Fruit fly (Drosophila melanogaster) whole organism, embryonic: Measurements from ENCODE around the gene CG13965.

Experiments
- ATbp ChIP-seq: fragments of 200-800 bp; sonication (Bioruptor generic); optimal IDR thresholded peaks from 2 replicates; lab custom pipeline; 2017; ENCODE audit warnings: missing biosample characterization, mild to moderate bottlenecking, missing genetic modification characterization, missing genetic modification reagents
- Antp ChIP-seq: fragments of 200-800 bp; sonication (Bioruptor generic); optimal IDR thresholded peaks from 3 replicates; lab custom pipeline; 2016; ENCODE audit warnings: missing biosample characterization, missing genetic modification characterization
- Asciz ChIP-seq: fragments of 200-800 bp; sonication (Bioruptor generic); optimal IDR thresholded peaks from 2 replicates; lab custom pipeline; 2017; ENCODE audit warnings: missing biosample characterization, mild to moderate bottlenecking, missing genetic modification characterization, missing genetic modification reagents
- Blimp-1 ChIP-seq: fragments of 200-800 bp; sonication (Bioruptor generic); optimal IDR thresholded peaks from 3 replicates; lab custom pipeline; 2018; ENCODE audit warnings: missing biosample characterization, missing genetic modification characterization, mild to moderate bottlenecking, moderate library complexity, missing genetic modification reagents
- CG12071 ChIP-seq: fragments of 200-800 bp; sonication (Bioruptor generic); optimal IDR thresholded peaks from 3 replicates; lab custom pipeline; 2018; ENCODE audit warnings: missing biosample characterization, mild to moderate bottlenecking, missing genetic modification characterization
- CG12104 ChIP-seq: fragments of 200-800 bp; sonication (Bioruptor generic); optimal IDR thresholded peaks from 3 replicates; lab custom pipeline; 2016; ENCODE audit warnings: missing biosample characterization, missing genetic modification characterization
- CG12236 ChIP-seq: fragments of 200-800 bp; sonication (Bioruptor generic); optimal IDR thresholded peaks from 2 replicates; lab custom pipeline; 2016; ENCODE audit warnings: missing biosample characterization, missing genetic modification characterization
- CG14710 ChIP-seq: fragments of 200-800 bp; sonication (Bioruptor generic); optimal IDR thresholded peaks from 3 replicates; lab custom pipeline; 2019; ENCODE audit warnings: missing biosample characterization, mild to moderate bottlenecking, missing genetic modification characterization, moderate library complexity
- CG1529 ChIP-seq: fragments of 200-800 bp; sonication (Bioruptor generic); optimal IDR thresholded peaks from 3 replicates; lab custom pipeline; 2018; ENCODE audit warnings: missing biosample characterization, missing genetic modification characterization
- CG15696 ChIP-seq: fragments of 200-800 bp; sonication (Bioruptor generic); optimal IDR thresholded peaks from 2 replicates; lab custom pipeline; 2019; ENCODE audit warnings: missing biosample characterization, mild to moderate bottlenecking, missing genetic modification characterization, moderate library complexity
- CG1647 ChIP-seq: fragments of 200-800 bp; sonication (Bioruptor generic); optimal IDR thresholded peaks from 3 replicates; lab custom pipeline; 2016; ENCODE audit warnings: missing biosample characterization, missing genetic modification characterization
- CG17186 ChIP-seq: fragments of 200-800 bp; sonication (Bioruptor generic); optimal IDR thresholded peaks from 3 replicates; lab custom pipeline; 2017; ENCODE audit warnings: missing biosample characterization, missing genetic modification reagents, missing genetic modification characterization
- CG17361 ChIP-seq: fragments of 200-800 bp; sonication (Bioruptor generic); IDR thresholded peaks from 3 replicates; pipeline ENCODE4 v1.3.6; 2022; ENCODE audit warnings: missing biosample characterization, missing genetic modification characterization
- CG17568 ChIP-seq: fragments of 200-800 bp; sonication (Bioruptor generic); optimal IDR thresholded peaks from 2 replicates; lab custom pipeline; 2018; ENCODE audit warnings: missing biosample characterization, mild to moderate bottlenecking, missing genetic modification characterization, moderate library complexity
- CG17802 ChIP-seq: fragments of 200-800 bp; sonication (Bioruptor generic); optimal IDR thresholded peaks from 2 replicates; lab custom pipeline; 2018; ENCODE audit warnings: missing biosample characterization, mild to moderate bottlenecking, missing genetic modification characterization, moderate library complexity
- CG18599 ChIP-seq: fragments of 200-800 bp; sonication (Bioruptor generic); optimal IDR thresholded peaks from 3 replicates; lab custom pipeline; 2017; ENCODE audit warnings: missing biosample characterization, missing genetic modification characterization, mild to moderate bottlenecking, moderate library complexity, missing genetic modification reagents
- CG2875 ChIP-seq: fragments of 200-800 bp; sonication (Bioruptor generic); optimal IDR thresholded peaks from 2 replicates; lab custom pipeline; 2017; ENCODE audit warnings: missing biosample characterization, mild to moderate bottlenecking, missing genetic modification characterization, missing genetic modification reagents
- CG32767 ChIP-seq: fragments of 200-800 bp; sonication (Bioruptor generic); IDR thresholded peaks from 2 replicates; pipeline ENCODE4 v1.3.6; 2022; ENCODE audit warnings: missing biosample characterization, missing genetic modification characterization
- CG6813 ChIP-seq: fragments of 200-800 bp; sonication (Bioruptor generic); optimal IDR thresholded peaks from 2 replicates; lab custom pipeline; 2017; ENCODE audit warnings: missing biosample characterization, missing genetic modification characterization, mild to moderate bottlenecking, moderate library complexity, missing genetic modification reagents
- CG8290 ChIP-seq, 3 experiments: fragments of 200-800 bp; sonication (Bioruptor generic); optimal IDR thresholded peaks; 2 replicates each; lab custom pipeline; 2016 to 2019; ENCODE audit warnings: missing biosample characterization in 3 of 3, missing genetic modification characterization in 3 of 3, mild to moderate bottlenecking in 2 of 3, moderate library complexity in 1 of 3
- CTCF ChIP-seq: fragments of 200-800 bp; sonication (Bioruptor generic); optimal IDR thresholded peaks from 2 replicates; lab custom pipeline; 2017; ENCODE audit warnings: missing biosample characterization, mild to moderate bottlenecking, missing genetic modification characterization, moderate library complexity
- Dad ChIP-seq: fragments of 200-800 bp; sonication (Bioruptor generic); optimal IDR thresholded peaks from 3 replicates; lab custom pipeline; 2016; ENCODE audit warnings: missing biosample characterization, missing genetic modification characterization
- Dbx ChIP-seq: fragments of 200-800 bp; sonication (Bioruptor generic); IDR thresholded peaks from 3 replicates; pipeline ENCODE4 v1.3.6; 2022; ENCODE audit warnings: missing biosample characterization, missing genetic modification characterization
- Doc3 ChIP-seq: fragments of 200-800 bp; sonication (Bioruptor generic); IDR thresholded peaks from 3 replicates; pipeline ENCODE4 v1.3.6; 2022; ENCODE audit warnings: missing biosample characterization, missing genetic modification characterization; ENCODE audit not compliant: partially characterized antibody
- Dref ChIP-seq: fragments of 200-800 bp; sonication (Bioruptor generic); IDR thresholded peaks from 2 replicates; pipeline ENCODE4 v1.3.6; 2022; ENCODE audit warnings: missing biosample characterization, missing genetic modification characterization
- Elba2 ChIP-seq: fragments of 200-800 bp; sonication (Bioruptor generic); optimal IDR thresholded peaks from 3 replicates; lab custom pipeline; 2016; ENCODE audit warnings: missing biosample characterization, missing genetic modification characterization
- GATAe ChIP-seq: fragments of 200-800 bp; sonication (Bioruptor generic); conservative IDR thresholded peaks from 2 replicates; pipeline ENCODE4 v1.3.6; 2022; ENCODE audit warnings: missing biosample characterization, missing genetic modification characterization
- Gug ChIP-seq: fragments of 200-800 bp; sonication (Bioruptor generic); IDR thresholded peaks from 4 replicates; pipeline ENCODE4 v1.3.6; 2022; ENCODE audit warnings: missing biosample characterization, missing genetic modification characterization
- MTF-1 ChIP-seq: fragments of 200-800 bp; sonication (Bioruptor generic); optimal IDR thresholded peaks from 2 replicates; lab custom pipeline; 2018; ENCODE audit warnings: missing biosample characterization, mild to moderate bottlenecking, missing genetic modification characterization, borderline replicate concordance
- PHDP ChIP-seq: fragments of 200-800 bp; sonication (Bioruptor generic); optimal IDR thresholded peaks from 3 replicates; lab custom pipeline; 2018; ENCODE audit warnings: missing biosample characterization, mild to moderate bottlenecking, missing genetic modification characterization, moderate library complexity
- Six4 ChIP-seq: fragments of 200-800 bp; sonication (Bioruptor generic); optimal IDR thresholded peaks from 2 replicates; lab custom pipeline; 2016; ENCODE audit warnings: missing biosample characterization, missing genetic modification characterization
- abd-A ChIP-seq: fragments of 200-800 bp; sonication (Bioruptor generic); optimal IDR thresholded peaks from 3 replicates; lab custom pipeline; 2019; ENCODE audit warnings: missing biosample characterization, mild to moderate bottlenecking, missing genetic modification characterization, moderate library complexity
- ap ChIP-seq: fragments of 200-800 bp; sonication (Bioruptor generic); IDR thresholded peaks from 2 replicates; pipeline ENCODE4 v1.3.6; 2022; ENCODE audit warnings: missing biosample characterization, missing genetic modification characterization
- ara ChIP-seq: fragments of 200-800 bp; sonication (Bioruptor generic); IDR thresholded peaks from 2 replicates; pipeline ENCODE4 v1.3.6; 2022; ENCODE audit warnings: missing biosample characterization, missing genetic modification characterization
- bowl ChIP-seq: fragments of 200-800 bp; sonication (Bioruptor generic); IDR thresholded peaks from 2 replicates; pipeline ENCODE4 v1.3.6; 2022; ENCODE audit warnings: missing biosample characterization, missing genetic modification characterization
- bsh ChIP-seq, 2 experiments: fragments of 200-800 bp; sonication (Bioruptor generic); optimal IDR thresholded peaks; 2 replicates each; lab custom pipeline; 2017 to 2018; ENCODE audit warnings: mild to moderate bottlenecking in 2 of 2, missing biosample characterization in 2 of 2, missing genetic modification characterization in 2 of 2, moderate library complexity in 1 of 2
- ci ChIP-seq: fragments of 200-800 bp; sonication (Bioruptor generic); IDR thresholded peaks from 3 replicates; pipeline ENCODE4 v1.3.6; 2022; ENCODE audit warnings: missing biosample characterization, missing genetic modification characterization
- crp ChIP-seq, 2 experiments: fragments of 200-800 bp; sonication (Bioruptor generic); optimal IDR thresholded peaks; 2 replicates in 1 of 2; 3 replicates in 1 of 2; lab custom pipeline; 2017; ENCODE audit warnings: missing biosample characterization in 2 of 2, missing genetic modification characterization in 2 of 2, mild to moderate bottlenecking in 1 of 2, moderate library complexity in 1 of 2
- ems ChIP-seq: fragments of 200-800 bp; sonication (Bioruptor generic); optimal IDR thresholded peaks from 3 replicates; lab custom pipeline; 2016; ENCODE audit warnings: missing biosample characterization, missing genetic modification characterization
- eve ChIP-seq, 2 experiments: fragments of >200 bp; optimal IDR thresholded peaks; 2 replicates each; lab custom pipeline; 2017; ENCODE audit warnings: missing biosample characterization in 2 of 2, missing genetic modification characterization in 2 of 2
- eyg ChIP-seq: fragments of 200-800 bp; sonication (Bioruptor generic); optimal IDR thresholded peaks from 3 replicates; lab custom pipeline; 2016; ENCODE audit warnings: missing biosample characterization, missing genetic modification characterization
- grn ChIP-seq: fragments of 200-800 bp; sonication (Bioruptor generic); optimal IDR thresholded peaks from 3 replicates; lab custom pipeline; 2017; ENCODE audit warnings: missing biosample characterization, missing genetic modification characterization
- her ChIP-seq: fragments of 200-800 bp; sonication (Bioruptor generic); optimal IDR thresholded peaks from 2 replicates; lab custom pipeline; 2016; ENCODE audit warnings: missing biosample characterization, missing genetic modification characterization
- ken ChIP-seq: fragments of 200-800 bp; sonication (Bioruptor generic); IDR thresholded peaks from 3 replicates; pipeline ENCODE4 v1.3.6; 2022; ENCODE audit warnings: missing biosample characterization, missing genetic modification characterization
- knrl ChIP-seq: fragments of 200-800 bp; sonication (Bioruptor generic); IDR thresholded peaks from 3 replicates; pipeline ENCODE4 v1.3.6; 2022; ENCODE audit warnings: missing biosample characterization, missing genetic modification characterization; ENCODE audit not compliant: partially characterized antibody
- lilli ChIP-seq: fragments of 200-800 bp; sonication (Bioruptor generic); optimal IDR thresholded peaks from 3 replicates; lab custom pipeline; 2016; ENCODE audit warnings: missing biosample characterization, missing genetic modification characterization
- nau ChIP-seq: fragments of 200-800 bp; sonication (Bioruptor generic); optimal IDR thresholded peaks from 3 replicates; lab custom pipeline; 2017; ENCODE audit warnings: missing biosample characterization, mild to moderate bottlenecking, missing genetic modification characterization, missing genetic modification reagents
- nerfin-1 ChIP-seq: fragments of 200-800 bp; sonication (Bioruptor generic); optimal IDR thresholded peaks from 3 replicates; lab custom pipeline; 2019; ENCODE audit warnings: missing biosample characterization, mild to moderate bottlenecking, missing genetic modification characterization, moderate library complexity
- sob ChIP-seq: fragments of 200-800 bp; sonication (Bioruptor generic); IDR thresholded peaks from 2 replicates; pipeline ENCODE4 v1.3.6; 2022; ENCODE audit warnings: missing biosample characterization, missing genetic modification characterization
- tio ChIP-seq: fragments of 200-800 bp; sonication (Bioruptor generic); optimal IDR thresholded peaks from 2 replicates; lab custom pipeline; 2017; ENCODE audit warnings: missing biosample characterization, missing genetic modification characterization, inconsistent platforms

CG13965 gene

DNA sequence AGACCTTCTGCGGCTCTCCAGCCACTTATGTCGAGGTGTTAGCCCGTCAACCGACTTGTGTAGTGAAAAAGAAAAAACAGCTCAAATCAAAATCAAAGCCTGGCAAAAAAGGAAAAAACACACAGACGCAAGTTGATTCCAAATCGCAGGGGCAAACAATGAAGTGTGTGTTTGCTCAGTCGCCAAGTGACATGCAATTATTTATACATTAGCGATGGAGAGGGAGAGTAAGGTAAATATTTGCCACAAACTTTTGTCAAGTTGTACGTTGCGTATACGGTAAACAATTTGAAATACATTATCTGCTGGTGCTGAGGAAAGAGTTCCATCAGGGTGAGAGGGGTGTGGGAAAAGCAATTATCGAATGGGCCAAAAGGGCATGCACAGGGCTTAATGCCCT, 36.0 kb upstream of the CG13965 start (continued):
- TF ChIP-seq sob (no peak), Doc3 (no peak), CG12104 (no peak), Blimp-1 (GFP tag; lab: Kevin White, UChicago) (peak; percentile 48), her (GFP tag; lab: Kevin White, UChicago) (no peak), Gug (GFP tag; lab: Robert Waterston, UW) (no peak), CG12236 (GFP tag; lab: Kevin White, UChicago) (no peak), CG17568 (GFP tag; lab: Kevin White, UChicago) (peak; percentile 15), Dref (GFP tag; lab: Robert Waterston, UW) (no peak), tio (GFP tag; lab: Kevin White, UChicago) (no peak), abd-A (tag; lab: Kevin White, UChicago) (no peak), GATAe (no peak), ci (GFP tag; lab: Robert Waterston, UW) (peak; percentile 69; the same call in 2 of the 3 replicates), bowl (GFP tag; lab: Robert Waterston, UW) (no peak), CG6813 (peak; percentile 55), CG17802 (tag; lab: Kevin White, UChicago) (peak; percentile 27), CG14710 (peak; percentile 17), Elba2 (GFP tag; lab: Kevin White, UChicago) (no peak), CG2875 (peak; percentile 30), CG1647 (GFP tag; lab: Kevin White, UChicago) (no peak), ATbp (GFP tag; lab: Kevin White, UChicago) (peak; percentile 61), CG17361 (GFP tag; lab: Robert Waterston, UW) (0 out of 3 replicates have a peak, but pooled peaks have one; percentile 18), eyg (GFP tag; lab: Kevin White, UChicago) (no peak), knrl (no peak), Six4 (no peak), ems (GFP tag; lab: Kevin White, UChicago) (no peak), MTF-1 (peak; percentile 30), Asciz (GFP tag; lab: Kevin White, UChicago) (peak; percentile 72), PHDP (peak; percentile 40), grn (GFP tag; lab: Kevin White, UChicago) (no peak), CG1529 (no peak), nerfin-1 (peak; percentile 31), crp (GFP tag; optimal IDR thresholded peaks at IDR 0.05; lab: Kevin White, UChicago) (no peak), Dad (GFP tag; lab: Kevin White, UChicago) (no peak), ken (GFP tag; lab: Robert Waterston, UW) (0 out of 3 replicates have a peak, but pooled peaks have one; percentile 22), CG32767 (GFP tag; lab: Robert Waterston, UW) (no peak), CG18599 (GFP tag; lab: Kevin White, UChicago) (peak; percentile 28), CG15696 (no peak), nau (GFP tag; lab: Kevin White, UChicago) (peak; percentile 26), CTCF (no peak), ara (no peak), bsh (GFP tag; optimal IDR thresholded peaks at IDR 0.05; lab: Kevin White, UChicago) (peak in 1 of 2 experiments; percentile 10), lilli (GFP tag; lab: Kevin White, UChicago) (no peak), CG12071 (peak; percentile 48), eve (GFP tag; optimal IDR thresholded peaks at IDR 0.05; lab: Kevin White, UChicago) (no peak), ap (no peak), Dbx (GFP tag; lab: Robert Waterston, UW) (no peak), CG8290 (GFP tag; optimal IDR thresholded peaks at IDR 0.05; lab: Kevin White, UChicago) (no peak), CG8290 (tag; optimal IDR thresholded peaks at IDR 0.05; lab: Kevin White, UChicago) (peak in 1 of 2 experiments; percentile 7), CG17186 (GFP tag; lab: Kevin White, UChicago) (peak; percentile 7), Antp (GFP tag; lab: Kevin White, UChicago) (no peak)
